Worm (Caenorhabditis elegans) whole organism, L1 larva: ENCODE measurements around the gene T19H12.2.

Experiments
- C04F5.9 ChIP-seq: sonication (generic microtip); optimal IDR thresholded peaks from 2 replicates; lab custom pipeline; 2016; ENCODE audit warnings: missing genetic modification characterization, missing compliant biosample characterization
- C34B4.2 ChIP-seq: sonication (generic microtip); optimal IDR thresholded peaks from 2 replicates; lab custom pipeline; 2017; ENCODE audit warnings: mild to moderate bottlenecking, missing genetic modification characterization, missing compliant biosample characterization
- Y116A8C.19 ChIP-seq: sonication (generic microtip); optimal IDR thresholded peaks from 2 replicates; lab custom pipeline; 2016; ENCODE audit warnings: missing compliant biosample characterization, missing genetic modification characterization, borderline replicate concordance
- aha-1 ChIP-seq: fragments of 150-350 bp; optimal IDR thresholded peaks from 2 replicates; lab custom pipeline; 2014; ENCODE audit warnings: missing biosample characterization, missing genetic modification characterization
- alr-1 ChIP-seq: fragments of 200-800 bp; sonication (Bioruptor generic); optimal IDR thresholded peaks from 2 replicates; lab custom pipeline; 2018; ENCODE audit warnings: borderline replicate concordance, mild to moderate bottlenecking, missing genetic modification characterization, missing compliant biosample characterization
- aly-2 ChIP-seq: fragments of 150-350 bp; optimal IDR thresholded peaks from 2 replicates; lab custom pipeline; 2014; ENCODE audit warnings: missing biosample characterization, missing genetic modification characterization
- ama-1 ChIP-seq: fragments of 150-350 bp; optimal IDR thresholded peaks from 2 replicates; lab custom pipeline; 2014
- blmp-1 ChIP-seq: fragments of 150-350 bp; optimal IDR thresholded peaks from 2 replicates; lab custom pipeline; 2014; ENCODE audit warnings: missing biosample characterization, missing genetic modification characterization
- ceh-63 ChIP-seq: fragments of 200-800 bp; sonication (Bioruptor generic); optimal IDR thresholded peaks from 2 replicates; lab custom pipeline; 2018; ENCODE audit warnings: mild to moderate bottlenecking, missing genetic modification characterization, missing compliant biosample characterization
- ceh-8 ChIP-seq: fragments of 200-800 bp; sonication (Bioruptor generic); optimal IDR thresholded peaks from 2 replicates; lab custom pipeline; 2018; ENCODE audit warnings: mild to moderate bottlenecking, missing genetic modification characterization, moderate library complexity, missing compliant biosample characterization
- ceh-82 ChIP-seq, 3 experiments: fragments of 150-350 bp in 1 of 3; sonication (generic microtip) in 2 of 3; optimal IDR thresholded peaks; 2 replicates each; lab custom pipeline; 2014 to 2017; ENCODE audit warnings: missing biosample characterization in 3 of 3, missing genetic modification characterization in 3 of 3
- ceh-88 ChIP-seq: fragments of 200-800 bp; sonication (Bioruptor generic); IDR thresholded peaks from 2 replicates; pipeline ENCODE4 v1.3.6; 2022; ENCODE audit warnings: missing genetic modification characterization, missing compliant biosample characterization
- efl-1 ChIP-seq, 4 experiments: fragments of 150-350 bp; optimal IDR thresholded peaks in 3 of 4; peaks in 1 of 4; 1 replicate in 1 of 4; 2 replicates in 3 of 4; lab custom pipeline; 2014; ENCODE audit warnings: missing biosample characterization in 2 of 4, missing genetic modification characterization in 2 of 4, missing genetic modification reagents in 2 of 4
- egl-27 ChIP-seq, 2 experiments: fragments of 150-350 bp in 1 of 2; sonication (generic microtip); optimal IDR thresholded peaks; 3 replicates each; lab custom pipeline; 2017 to 2018; ENCODE audit warnings: missing biosample characterization in 2 of 2, missing genetic modification characterization in 2 of 2, missing genetic modification reagents in 2 of 2
- elt-3 ChIP-seq, 6 experiments: fragments of 150-350 bp in 1 of 6; sonication (generic microtip); optimal IDR thresholded peaks; 2 replicates each; lab custom pipeline; 2017 to 2018; ENCODE audit warnings: missing biosample characterization in 6 of 6, missing genetic modification characterization in 6 of 6, inconsistent platforms in 1 of 6
- fkh-4 ChIP-seq: sonication (generic microtip); optimal IDR thresholded peaks from 2 replicates; lab custom pipeline; 2016; ENCODE audit warnings: missing compliant biosample characterization, missing genetic modification characterization, borderline replicate concordance
- hlh-4 ChIP-seq: sonication (generic microtip); optimal IDR thresholded peaks from 2 replicates; lab custom pipeline; 2016; ENCODE audit warnings: mild to moderate bottlenecking, missing genetic modification characterization, missing compliant biosample characterization
- hpl-2 ChIP-seq: fragments of 150-350 bp; optimal IDR thresholded peaks from 2 replicates; lab custom pipeline; 2014; ENCODE audit warnings: missing biosample characterization, missing genetic modification reagents, missing genetic modification characterization
- irx-1 ChIP-seq: sonication (generic microtip); optimal IDR thresholded peaks from 2 replicates; lab custom pipeline; 2016; ENCODE audit warnings: missing genetic modification characterization, missing compliant biosample characterization
- lin-35 ChIP-seq, 2 experiments: fragments of 150-350 bp; optimal IDR thresholded peaks; 2 replicates each; lab custom pipeline; 2014; ENCODE audit warnings: missing biosample characterization in 2 of 2, missing genetic modification characterization in 2 of 2, missing genetic modification reagents in 2 of 2
- lin-39 ChIP-seq: fragments of 150-350 bp; optimal IDR thresholded peaks from 2 replicates; lab custom pipeline; 2014; ENCODE audit warnings: missing biosample characterization, missing genetic modification reagents, missing genetic modification characterization
- lir-3 ChIP-seq: sonication (generic microtip); optimal IDR thresholded peaks from 2 replicates; lab custom pipeline; 2016; ENCODE audit warnings: mild to moderate bottlenecking, missing genetic modification characterization, moderate library complexity, missing compliant biosample characterization; ENCODE audit not compliant: poor library complexity
- lsy-2 ChIP-seq, 2 experiments: fragments of 150-350 bp; optimal IDR thresholded peaks; 2 replicates each; lab custom pipeline; 2014; ENCODE audit warnings: missing biosample characterization in 2 of 2, missing genetic modification characterization in 2 of 2
- mab-9 ChIP-seq: fragments of 200-800 bp; sonication (Bioruptor generic); IDR thresholded peaks from 2 replicates; pipeline ENCODE4 v1.3.6; 2022; ENCODE audit warnings: missing genetic modification reagents, missing genetic modification characterization, missing compliant biosample characterization
- mdl-1 ChIP-seq, 2 experiments: fragments of 150-350 bp; optimal IDR thresholded peaks; 2 replicates each; lab custom pipeline; 2014 to 2017; ENCODE audit warnings: missing biosample characterization in 2 of 2, missing genetic modification characterization in 2 of 2, inconsistent platforms in 1 of 2
- nhr-11 ChIP-seq: fragments of 150-350 bp; optimal IDR thresholded peaks from 2 replicates; lab custom pipeline; 2014; ENCODE audit warnings: missing biosample characterization, missing genetic modification characterization
- nhr-19 ChIP-seq: fragments of 200-800 bp; sonication (Bioruptor generic); conservative IDR thresholded peaks from 2 replicates; pipeline ENCODE4 v1.3.6; 2022; ENCODE audit warnings: missing genetic modification characterization, missing compliant biosample characterization
- nhr-20 ChIP-seq: sonication (generic microtip); optimal IDR thresholded peaks from 2 replicates; lab custom pipeline; 2016; ENCODE audit warnings: mild to moderate bottlenecking, missing genetic modification characterization, missing compliant biosample characterization
- nhr-237 ChIP-seq: fragments of 150-350 bp; optimal IDR thresholded peaks from 2 replicates; lab custom pipeline; 2014; ENCODE audit warnings: missing biosample characterization, missing genetic modification characterization
- nhr-71 ChIP-seq: sonication (generic microtip); optimal IDR thresholded peaks from 2 replicates; lab custom pipeline; 2016; ENCODE audit warnings: mild to moderate bottlenecking, missing genetic modification characterization, moderate library complexity, missing compliant biosample characterization
- nhr-84 ChIP-seq: sonication (generic microtip); optimal IDR thresholded peaks from 2 replicates; lab custom pipeline; 2017; ENCODE audit warnings: missing biosample characterization, missing genetic modification characterization
- nhr-85 ChIP-seq: sonication (generic microtip); peaks from one replicate; lab custom pipeline; 2016; ENCODE audit warnings: missing genetic modification characterization, inconsistent platforms, missing compliant biosample characterization
- nhr-90 ChIP-seq: sonication (generic microtip); optimal IDR thresholded peaks from 2 replicates; lab custom pipeline; 2016; ENCODE audit warnings: mild to moderate bottlenecking, missing genetic modification characterization, missing compliant biosample characterization; ENCODE audit not compliant: poor library complexity
- pag-3 ChIP-seq: sonication (generic microtip); optimal IDR thresholded peaks from 2 replicates; lab custom pipeline; 2017; ENCODE audit warnings: missing genetic modification characterization, mild to moderate bottlenecking, missing compliant biosample characterization, antibody characterized with exemption, borderline replicate concordance; ENCODE audit not compliant: insufficient read depth
- pax-3 ChIP-seq: fragments of 200-800 bp; sonication (Bioruptor generic); optimal IDR thresholded peaks from 2 replicates; lab custom pipeline; 2018; ENCODE audit warnings: mild to moderate bottlenecking, missing genetic modification characterization, moderate library complexity, missing compliant biosample characterization
- pqm-1 ChIP-seq: sonication (generic microtip); optimal IDR thresholded peaks from 3 replicates; lab custom pipeline; 2017; ENCODE audit warnings: missing biosample characterization, missing genetic modification characterization
- snpc-4 ChIP-seq: fragments of 150-350 bp; optimal IDR thresholded peaks from 2 replicates; lab custom pipeline; 2014; ENCODE audit warnings: missing biosample characterization, missing genetic modification characterization
- snu-23 ChIP-seq: sonication (generic microtip); optimal IDR thresholded peaks from 2 replicates; lab custom pipeline; 2016; ENCODE audit warnings: missing genetic modification characterization, missing compliant biosample characterization
- swsn-7 ChIP-seq: sonication (generic microtip); optimal IDR thresholded peaks from 2 replicates; lab custom pipeline; 2016; ENCODE audit warnings: missing genetic modification characterization, missing compliant biosample characterization
- unc-130 ChIP-seq: fragments of 150-350 bp; optimal IDR thresholded peaks from 2 replicates; lab custom pipeline; 2017; ENCODE audit warnings: missing biosample characterization, missing genetic modification characterization, inconsistent platforms
- unc-98 ChIP-seq: fragments of 200-800 bp; sonication (Bioruptor generic); IDR thresholded peaks from 2 replicates; pipeline ENCODE4 v1.3.6; 2022; ENCODE audit warnings: missing genetic modification characterization, missing compliant biosample characterization
- vab-15 ChIP-seq: sonication (generic microtip); optimal IDR thresholded peaks from 2 replicates; lab custom pipeline; 2017; ENCODE audit warnings: missing genotype, mild to moderate bottlenecking, missing genetic modification characterization, missing compliant biosample characterization
- zip-4 ChIP-seq: fragments of 200-800 bp; sonication (Bioruptor generic); optimal IDR thresholded peaks from 2 replicates; lab custom pipeline; 2018; ENCODE audit warnings: mild to moderate bottlenecking, missing genetic modification characterization, moderate library complexity, missing compliant biosample characterization
- ztf-11 ChIP-seq, 2 experiments: sonication (generic microtip); optimal IDR thresholded peaks; 2 replicates each; lab custom pipeline; 2016 to 2017; ENCODE audit warnings: missing genetic modification characterization in 2 of 2, missing biosample characterization in 1 of 2, missing compliant biosample characterization in 1 of 2
- ztf-4 ChIP-seq: fragments of 150-350 bp; optimal IDR thresholded peaks from 2 replicates; lab custom pipeline; 2014; ENCODE audit warnings: missing biosample characterization, missing genetic modification characterization

The T19H12.2 gene

ce11 chrV:4901074-4901473, 10.8 kb downstream of the T19H12.2 start, which contains the start of gene ugt-67:
TSS of gene ugt-67 (plus strand) at chrV:4901374.
- no peak for TF ChIP-seq ama-1 (lab: Kevin White, UChicago)
- no peak for TF ChIP-seq vab-15 (tag; lab: Kevin White, UChicago)
- no peak for TF ChIP-seq pax-3
- TF ChIP-seq nhr-84 (tag; lab: Kevin White, UChicago) = no peak
- TF ChIP-seq aha-1 (tag; lab: Kevin White, UChicago) = no peak
- no peak for TF ChIP-seq ceh-88 (GFP tag; lab: Robert Waterston, UW)
- TF ChIP-seq lsy-2 (tag; optimal IDR thresholded peaks at IDR 0.05; lab: Kevin White, UChicago) = no peak
- TF ChIP-seq egl-27 (tag; optimal IDR thresholded peaks at IDR 0.05; lab: Kevin White, UChicago) = no peak
- TF ChIP-seq lin-39 = no peak
- TF ChIP-seq nhr-19 (GFP tag; lab: Robert Waterston, UW) = no peak
- TF ChIP-seq C04F5.9 (tag; lab: Kevin White, UChicago) = no peak

- TF ChIP-seq snpc-4 (tag; lab: Kevin White, UChicago) (no peak), fkh-4 (tag; lab: Kevin White, UChicago) (no peak), pax-3 (no peak), hpl-2 (GFP tag; lab: Kevin White, UChicago) (no peak), lsy-2 (tag; optimal IDR thresholded peaks at IDR 0.05; lab: Kevin White, UChicago) (no peak), nhr-20 (peak; percentile 41), snu-23 (GFP tag; lab: Kevin White, UChicago) (peak; percentile 12), ztf-4 (tag; lab: Kevin White, UChicago) (no peak), ztf-11 (tag; optimal IDR thresholded peaks at IDR 0.05; lab: Kevin White, UChicago) (no peak), efl-1 (optimal IDR thresholded peaks at IDR 0.05; lab: Kevin White, UChicago) (no peak), efl-1 (GFP tag; optimal IDR thresholded peaks at IDR 0.05 in 1 of 2; lab: Kevin White, UChicago) (peak in 1 of 2 experiments; percentile 53), unc-98 (GFP tag; lab: Robert Waterston, UW) (no peak), elt-3 (tag; optimal IDR thresholded peaks at IDR 0.05; lab: Kevin White, UChicago) (no peak), swsn-7 (tag; lab: Kevin White, UChicago) (no peak), Y116A8C.19 (tag; lab: Kevin White, UChicago) (no peak), nhr-85 (no peak)
Observed at ce11 chrV:4903696-4904095, 13.5 kb downstream of the T19H12.2 start, which contains the start of gene ugt-8. TSS of gene ugt-8 (plus strand) at chrV:4903930.

- TF ChIP-seq C34B4.2 (tag; lab: Kevin White, UChicago) (no peak), ceh-63 (GFP tag; lab: Kevin White, UChicago) (no peak), snu-23 (GFP tag; lab: Kevin White, UChicago) (no peak), alr-1 (tag; lab: Kevin White, UChicago) (no peak)
Observed at ce11 chrV:4905953-4906352, 15.7 kb downstream of the T19H12.2 start, which contains the start of gene ugt-14. TSS of gene ugt-14 (plus strand) at chrV:4906253.

- no peak for TF ChIP-seq nhr-11 (tag; lab: Kevin White, UChicago)
- no peak for TF ChIP-seq mab-9 (GFP tag; lab: Robert Waterston, UW)
- no peak for TF ChIP-seq mdl-1 (tag; optimal IDR thresholded peaks at IDR 0.05; lab: Kevin White, UChicago)
- no peak for TF ChIP-seq aly-2 (tag; lab: Kevin White, UChicago)
- TF ChIP-seq zip-4 = no peak
- TF ChIP-seq ceh-8 (GFP tag; lab: Kevin White, UChicago) = no peak
- no peak for TF ChIP-seq hlh-4
- TF ChIP-seq unc-130 (tag; lab: Kevin White, UChicago) = no peak
- TF ChIP-seq nhr-237 (tag; lab: Kevin White, UChicago) = no peak
- no peak for TF ChIP-seq C04F5.9 (tag; lab: Kevin White, UChicago)
- no peak for TF ChIP-seq pqm-1 (tag; lab: Kevin White, UChicago)
- TF ChIP-seq elt-3 (tag; optimal IDR thresholded peaks at IDR 0.05; lab: Kevin White, UChicago) = peak in 4 of 6 experiments; percentile 30 to 69 (median 49)
- TF ChIP-seq fkh-4 (tag; lab: Kevin White, UChicago) = no peak
- TF ChIP-seq lin-35 (GFP tag; optimal IDR thresholded peaks at IDR 0.05; lab: Kevin White, UChicago) = no peak
- TF ChIP-seq hpl-2 (GFP tag; lab: Kevin White, UChicago) = no peak
- no peak for TF ChIP-seq swsn-7 (tag; lab: Kevin White, UChicago)
- no peak for TF ChIP-seq lir-3 (tag; lab: Kevin White, UChicago)
- TF ChIP-seq irx-1 (tag; lab: Kevin White, UChicago) = no peak
- no peak for TF ChIP-seq pag-3 (tag; lab: Kevin White, UChicago)
- TF ChIP-seq nhr-85 = peak; percentile 90
- no peak for TF ChIP-seq blmp-1
- peak; percentile 66 for TF ChIP-seq nhr-71
- peak; percentile 35 for TF ChIP-seq nhr-90 (tag; lab: Kevin White, UChicago)
- TF ChIP-seq ceh-82 (tag; optimal IDR thresholded peaks at IDR 0.05; lab: Kevin White, UChicago) = no peak
- TF ChIP-seq nhr-20 = peak; percentile 86
- no peak for TF ChIP-seq nhr-19 (GFP tag; lab: Robert Waterston, UW)
Observed at ce11 chrV:4908591-4908990, 18.4 kb downstream of the T19H12.2 start, which contains the start of gene ugt-13. TSS of gene ugt-13 (plus strand) at chrV:4908884.
